Worm (Caenorhabditis elegans) whole organism, young adult: ENCODE measurements around the gene fbxc-49.

ENCODE experiments used
- B0019.2 ChIP-seq: fragments of 200-800 bp; sonication (Bioruptor generic); conservative IDR thresholded peaks from 2 replicates; pipeline ENCODE4 v1.3.6; 2022; ENCODE audit warnings: missing genetic modification reagents, missing genetic modification characterization, missing compliant biosample characterization
- B0035.1 ChIP-seq: sonication (generic microtip); optimal IDR thresholded peaks from 2 replicates; lab custom pipeline; 2016; ENCODE audit warnings: missing genetic modification characterization, mild to moderate bottlenecking, missing compliant biosample characterization, missing genotype, missing genetic modification reagents
- C17E4.6 ChIP-seq: fragments of 200-800 bp; sonication (Bioruptor generic); IDR thresholded peaks from 2 replicates; pipeline ENCODE4 v1.3.6; 2022; ENCODE audit warnings: missing genetic modification reagents, missing genetic modification characterization, missing compliant biosample characterization
- D2030.7 ChIP-seq: fragments of 200-800 bp; sonication (Bioruptor generic); IDR thresholded peaks from 2 replicates; pipeline ENCODE4 v1.3.6; 2022; ENCODE audit warnings: missing genetic modification reagents, missing genetic modification characterization, missing compliant biosample characterization
- F52B5.7 ChIP-seq: sonication (generic microtip); optimal IDR thresholded peaks from 2 replicates; lab custom pipeline; 2016; ENCODE audit warnings: mild to moderate bottlenecking, missing genetic modification characterization, missing compliant biosample characterization
- T07F8.4 ChIP-seq: sonication (generic microtip); optimal IDR thresholded peaks from 2 replicates; lab custom pipeline; 2016; ENCODE audit warnings: mild to moderate bottlenecking, missing genetic modification characterization, moderate library complexity, missing compliant biosample characterization
- Y67H2A.10 ChIP-seq: fragments of 200-800 bp; sonication (Bioruptor generic); conservative IDR thresholded peaks from 2 replicates; pipeline ENCODE4 v1.3.6; 2022; ENCODE audit warnings: missing genetic modification reagents, missing genetic modification characterization, missing compliant biosample characterization
- ZK185.1 ChIP-seq: sonication (generic microtip); optimal IDR thresholded peaks from 2 replicates; lab custom pipeline; 2016; ENCODE audit warnings: mild to moderate bottlenecking, missing genetic modification characterization, missing compliant biosample characterization; ENCODE audit not compliant: poor library complexity, severe bottlenecking
- akir-1 ChIP-seq: fragments of 200-800 bp; sonication (Bioruptor generic); optimal IDR thresholded peaks from 2 replicates; lab custom pipeline; 2018; ENCODE audit warnings: mild to moderate bottlenecking, missing genetic modification characterization, moderate library complexity, missing compliant biosample characterization
- athp-1 ChIP-seq: sonication (generic microtip); optimal IDR thresholded peaks from 2 replicates; lab custom pipeline; 2017; ENCODE audit warnings: mild to moderate bottlenecking, missing genetic modification characterization, missing compliant biosample characterization
- attf-6 ChIP-seq: fragments of 200-800 bp; sonication (Bioruptor generic); IDR thresholded peaks from 2 replicates; pipeline ENCODE4 v1.3.6; 2022; ENCODE audit warnings: missing genetic modification reagents, missing genetic modification characterization, missing compliant biosample characterization
- bed-2 ChIP-seq: fragments of 200-800 bp; sonication (Bioruptor generic); IDR thresholded peaks from 2 replicates; pipeline ENCODE4 v1.3.6; 2022; ENCODE audit warnings: missing genetic modification reagents, missing genetic modification characterization, missing compliant biosample characterization
- ceh-100 ChIP-seq: fragments of 200-800 bp; sonication (Bioruptor generic); IDR thresholded peaks from 2 replicates; pipeline ENCODE4 v1.3.6; 2022; ENCODE audit warnings: missing genetic modification reagents, missing genetic modification characterization, missing compliant biosample characterization
- die-1 ChIP-seq: sonication (generic microtip); optimal IDR thresholded peaks from 2 replicates; lab custom pipeline; 2016; ENCODE audit warnings: missing genotype, mild to moderate bottlenecking, missing genetic modification characterization, missing compliant biosample characterization
- efl-1 ChIP-seq: fragments of 150-350 bp; optimal IDR thresholded peaks from 2 replicates; lab custom pipeline; 2014; ENCODE audit warnings: missing biosample characterization, missing genetic modification reagents, missing genetic modification characterization
- egl-44 ChIP-seq: fragments of 200-800 bp; sonication (Bioruptor generic); IDR thresholded peaks from 2 replicates; pipeline ENCODE4 v1.3.6; 2022; ENCODE audit warnings: missing genetic modification reagents, missing genetic modification characterization, missing compliant biosample characterization
- fkh-3 ChIP-seq: sonication (generic microtip); optimal IDR thresholded peaks from 2 replicates; lab custom pipeline; 2016; ENCODE audit warnings: mild to moderate bottlenecking, missing genetic modification characterization, missing compliant biosample characterization
- him-1 ChIP-seq: sonication (generic microtip); optimal IDR thresholded peaks from 2 replicates; lab custom pipeline; 2016; ENCODE audit warnings: missing genotype, missing genetic modification reagents, missing genetic modification characterization, missing compliant biosample characterization
- hmg-20 ChIP-seq: fragments of 200-800 bp; sonication (Bioruptor generic); IDR thresholded peaks from 2 replicates; pipeline ENCODE4 v1.3.6; 2022; ENCODE audit warnings: missing genetic modification reagents, missing genetic modification characterization, missing compliant biosample characterization
- let-607 ChIP-seq, 2 experiments: fragments of 200-800 bp in 1 of 2; sonication (Bioruptor generic) in 1 of 2; sonication (generic microtip) in 1 of 2; optimal IDR thresholded peaks; 2 replicates each; lab custom pipeline; 2016 to 2018; ENCODE audit warnings: mild to moderate bottlenecking in 2 of 2, missing compliant biosample characterization in 2 of 2, missing genetic modification characterization in 2 of 2, moderate library complexity in 2 of 2, missing genotype in 1 of 2
- lsl-1 ChIP-seq: fragments of 200-800 bp; sonication (Bioruptor generic); optimal IDR thresholded peaks from 2 replicates; lab custom pipeline; 2018; ENCODE audit warnings: mild to moderate bottlenecking, missing genetic modification characterization, moderate library complexity, missing compliant biosample characterization
- mes-4 ChIP-seq: sonication (generic microtip); optimal IDR thresholded peaks from 2 replicates; lab custom pipeline; 2016; ENCODE audit warnings: missing genotype, missing genetic modification characterization, missing compliant biosample characterization
- nhr-120 ChIP-seq: fragments of 200-800 bp; sonication (Bioruptor generic); IDR thresholded peaks from 2 replicates; pipeline ENCODE4 v1.3.6; 2022; ENCODE audit warnings: missing genetic modification characterization, missing compliant biosample characterization
- nhr-80 ChIP-seq: sonication (generic microtip); optimal IDR thresholded peaks from 2 replicates; lab custom pipeline; 2016; ENCODE audit warnings: missing genetic modification characterization, missing compliant biosample characterization
- rcor-1 ChIP-seq: fragments of 200-800 bp; sonication (Bioruptor generic); IDR thresholded peaks from 2 replicates; pipeline ENCODE4 v1.3.6; 2022; ENCODE audit warnings: missing genetic modification reagents, missing genetic modification characterization, missing compliant biosample characterization
- somi-1 ChIP-seq: fragments of 200-800 bp; sonication (Bioruptor generic); optimal IDR thresholded peaks from 2 replicates; lab custom pipeline; 2018; ENCODE audit warnings: mild to moderate bottlenecking, missing genetic modification characterization, missing compliant biosample characterization
- xnd-1 ChIP-seq: sonication (generic microtip); optimal IDR thresholded peaks from 2 replicates; lab custom pipeline; 2016; ENCODE audit warnings: missing genotype, missing genetic modification reagents, missing genetic modification characterization, missing compliant biosample characterization
- ztf-6 ChIP-seq: fragments of 200-800 bp; sonication (Bioruptor generic); IDR thresholded peaks from 2 replicates; pipeline ENCODE4 v1.3.6; 2022; ENCODE audit warnings: missing genetic modification reagents, missing genetic modification characterization, missing compliant biosample characterization

fbxc-49 gene

ce11 chrII:2094924-2095650 is 11.2 kb downstream of the fbxc-49 start, which contains the start of gene T16A1.2:
Gene T16A1.2, plus strand, starts transcription at chrII:2095600.
- TF ChIP-seq efl-1 (GFP tag; lab: Kevin White, UChicago) (no peak), somi-1 (no peak), rcor-1 (no peak), C17E4.6 (GFP tag; lab: Robert Waterston, UW) (no peak), ZK185.1 (tag; lab: Kevin White, UChicago) (no peak), egl-44 (no peak), attf-6 (GFP tag; lab: Robert Waterston, UW) (no peak), B0019.2 (no peak), D2030.7 (GFP tag; lab: Robert Waterston, UW) (no peak), die-1 (tag; lab: Kevin White, UChicago) (no peak), fkh-3 (tag; lab: Kevin White, UChicago) (no peak), let-607 (tag; optimal IDR thresholded peaks at IDR 0.05; lab: Kevin White, UChicago) (no peak), B0035.1 (tag; lab: Kevin White, UChicago) (no peak), xnd-1 (no peak)

DNA sequence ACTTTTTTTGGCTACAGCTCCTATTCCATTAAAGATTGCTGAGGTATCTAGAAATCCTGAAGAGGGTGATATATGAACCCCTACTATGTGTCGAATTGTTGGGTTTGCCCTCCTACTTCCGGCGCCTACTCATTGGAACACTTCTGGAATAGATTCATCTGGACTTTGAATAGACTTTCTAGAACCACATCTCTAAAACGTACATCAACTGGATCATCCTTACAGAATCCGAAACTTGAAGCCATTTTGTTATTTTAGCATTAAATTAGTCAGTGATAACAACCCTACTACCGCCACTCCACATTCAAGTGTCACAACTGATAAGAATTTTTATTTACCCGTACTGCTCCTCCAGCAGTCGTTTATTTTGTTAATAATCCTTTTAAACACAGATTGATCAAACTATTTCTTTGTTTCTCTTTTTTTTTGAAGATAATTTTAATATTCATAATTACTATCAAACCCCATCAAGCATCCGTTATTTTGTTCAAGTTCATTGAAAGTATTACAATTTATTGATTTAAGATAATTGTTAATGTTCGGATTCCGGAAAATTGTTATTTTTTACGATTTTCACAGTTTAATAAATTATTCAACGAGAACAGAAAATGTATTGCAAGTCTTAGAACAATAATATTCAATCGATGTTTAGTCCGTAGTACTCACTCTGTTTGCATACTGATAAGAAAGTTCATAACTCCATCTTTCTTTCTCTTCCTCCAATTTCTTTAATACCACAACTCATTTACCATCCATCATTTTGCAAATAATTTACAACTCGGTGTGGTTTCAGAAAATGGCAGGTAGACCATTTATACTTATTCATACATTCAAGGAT is 15.4 kb downstream of the fbxc-49 start, which contains the start of gene math-42:
Gene math-42 (plus strand): TSS at position 788 of the 838 bp plus-strand sequence.
- TF ChIP-seq F52B5.7 (tag; lab: Kevin White, UChicago) (no peak), athp-1 (tag; lab: Kevin White, UChicago) (no peak), nhr-80 (tag; lab: Kevin White, UChicago) (peak; percentile 27), T07F8.4 (tag; lab: Kevin White, UChicago) (no peak), B0019.2 (no peak), nhr-120 (GFP tag; lab: Robert Waterston, UW) (no peak)

ce11 chrII:2108295-2108694 is 24.4 kb downstream of the fbxc-49 start, which contains the start of gene R52.4:
Gene R52.4, minus strand, starts transcription at chrII:2108395.
- TF ChIP-seq bed-2 (GFP tag; lab: Robert Waterston, UW) (no peak), F52B5.7 (tag; lab: Kevin White, UChicago) (no peak), hmg-20 (GFP tag; lab: Robert Waterston, UW) (no peak), akir-1 (GFP tag; lab: Kevin White, UChicago) (no peak)
- TF ChIP-seq, all 124 proteins: peak for 0

DNA sequence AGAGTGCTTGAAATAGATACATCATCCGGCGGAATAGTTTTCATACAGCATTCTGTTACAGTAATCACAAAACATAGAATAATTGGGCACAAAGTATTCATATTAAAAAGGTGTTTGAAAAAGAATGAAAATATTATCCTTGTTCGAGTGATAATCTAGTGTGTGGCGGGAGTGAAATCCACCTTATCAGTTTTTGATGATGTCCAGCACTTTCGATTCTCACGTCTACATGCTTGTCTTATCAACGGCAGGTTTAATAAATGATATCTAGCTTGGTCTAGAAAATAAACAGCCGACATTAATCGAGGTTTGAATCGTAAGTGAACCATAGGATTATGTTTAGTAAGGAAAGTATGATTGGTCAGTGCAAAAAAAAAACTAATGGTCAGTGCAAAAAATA is 26.0 kb downstream of the fbxc-49 start, which contains the start of gene R52.5:
Gene R52.5 (minus strand): TSS at position 101 of the 400 bp plus-strand sequence.
- TF ChIP-seq ztf-6 (GFP tag; lab: Robert Waterston, UW) (no peak), him-1 (tag; lab: Kevin White, UChicago) (peak; percentile 52)

- no peak for TF ChIP-seq ceh-100 (GFP tag; lab: Robert Waterston, UW)
- TF ChIP-seq Y67H2A.10, result no peak
- no peak for TF ChIP-seq B0035.1 (tag; lab: Kevin White, UChicago)
- TF ChIP-seq lsl-1 (GFP tag; lab: Kevin White, UChicago), result no peak
- TF ChIP-seq mes-4, result no peak
Measured at ce11 chrII:2112948-2113347, 29.0 kb downstream of the fbxc-49 start, which contains the start of gene R52.6. Gene R52.6, minus strand, starts transcription at chrII:2113048.
